Fruit fly (Drosophila melanogaster) whole organism, embryonic: ENCODE data around the gene Pph13.

Experiments used
- Ada2b ChIP-seq: fragments of 200-800 bp; sonication (Bioruptor generic); IDR thresholded peaks from 2 replicates; pipeline ENCODE4 v1.3.6; 2022; ENCODE audit warnings: missing biosample characterization, missing genetic modification characterization
- Atf3 ChIP-seq: fragments of 200-800 bp; sonication (Bioruptor generic); optimal IDR thresholded peaks from 3 replicates; lab custom pipeline; 2016; ENCODE audit warnings: missing biosample characterization, missing genetic modification characterization
- Bgb ChIP-seq: fragments of 200-800 bp; sonication (Bioruptor generic); IDR thresholded peaks from 2 replicates; pipeline ENCODE4 v1.3.6; 2022; ENCODE audit warnings: missing biosample characterization, missing genetic modification characterization; ENCODE audit not compliant: partially characterized antibody
- CG10209 ChIP-seq: fragments of 200-800 bp; sonication (Bioruptor generic); optimal IDR thresholded peaks from 3 replicates; lab custom pipeline; 2017; ENCODE audit warnings: missing biosample characterization, mild to moderate bottlenecking, missing genetic modification characterization, missing genetic modification reagents
- CG10654 ChIP-seq: fragments of 200-800 bp; sonication (Bioruptor generic); optimal IDR thresholded peaks from 2 replicates; lab custom pipeline; 2016; ENCODE audit warnings: missing biosample characterization, missing genetic modification characterization
- CG12104 ChIP-seq: fragments of 200-800 bp; sonication (Bioruptor generic); optimal IDR thresholded peaks from 3 replicates; lab custom pipeline; 2016; ENCODE audit warnings: missing biosample characterization, missing genetic modification characterization
- CG12219 ChIP-seq: fragments of 200-800 bp; sonication (Bioruptor generic); optimal IDR thresholded peaks from 3 replicates; lab custom pipeline; 2018; ENCODE audit warnings: missing biosample characterization, mild to moderate bottlenecking, missing genetic modification characterization
- CG1233 ChIP-seq: fragments of 200-800 bp; sonication (Bioruptor generic); optimal IDR thresholded peaks from 4 replicates; lab custom pipeline; 2018; ENCODE audit warnings: missing biosample characterization, mild to moderate bottlenecking, missing genetic modification characterization
- CG12769 ChIP-seq: fragments of 200-800 bp; sonication (Bioruptor generic); optimal IDR thresholded peaks from 2 replicates; lab custom pipeline; 2019; ENCODE audit warnings: missing biosample characterization, mild to moderate bottlenecking, missing genetic modification characterization, moderate library complexity
- CG13123 ChIP-seq: fragments of 200-800 bp; sonication (Bioruptor generic); optimal IDR thresholded peaks from 2 replicates; lab custom pipeline; 2016; ENCODE audit warnings: missing biosample characterization, missing genetic modification characterization
- CG13775 ChIP-seq: fragments of 200-800 bp; sonication (Bioruptor generic); optimal IDR thresholded peaks from 3 replicates; lab custom pipeline; 2017; ENCODE audit warnings: missing biosample characterization, mild to moderate bottlenecking, missing genetic modification characterization
- CG14710 ChIP-seq: fragments of 200-800 bp; sonication (Bioruptor generic); optimal IDR thresholded peaks from 3 replicates; lab custom pipeline; 2019; ENCODE audit warnings: missing biosample characterization, mild to moderate bottlenecking, missing genetic modification characterization, moderate library complexity
- CG1603 ChIP-seq: fragments of 200-800 bp; sonication (Bioruptor generic); optimal IDR thresholded peaks from 2 replicates; lab custom pipeline; 2019; ENCODE audit warnings: missing biosample characterization, mild to moderate bottlenecking, missing genetic modification characterization, moderate library complexity
- CG17802 ChIP-seq: fragments of 200-800 bp; sonication (Bioruptor generic); optimal IDR thresholded peaks from 2 replicates; lab custom pipeline; 2018; ENCODE audit warnings: missing biosample characterization, mild to moderate bottlenecking, missing genetic modification characterization, moderate library complexity
- CG1792 ChIP-seq: fragments of 200-800 bp; sonication (Bioruptor generic); optimal IDR thresholded peaks from 2 replicates; lab custom pipeline; 2016; ENCODE audit warnings: missing biosample characterization, missing genetic modification characterization
- CG18599 ChIP-seq: fragments of 200-800 bp; sonication (Bioruptor generic); optimal IDR thresholded peaks from 3 replicates; lab custom pipeline; 2017; ENCODE audit warnings: missing biosample characterization, missing genetic modification characterization, mild to moderate bottlenecking, moderate library complexity, missing genetic modification reagents
- CG18764 ChIP-seq: fragments of 200-800 bp; sonication (Bioruptor generic); optimal IDR thresholded peaks from 3 replicates; lab custom pipeline; 2016; ENCODE audit warnings: missing biosample characterization, missing genetic modification characterization
- CG2678 ChIP-seq: fragments of 200-800 bp; sonication (Bioruptor generic); optimal IDR thresholded peaks from 3 replicates; lab custom pipeline; 2019; ENCODE audit warnings: missing biosample characterization, mild to moderate bottlenecking, missing genetic modification characterization, moderate library complexity
- CG3065 ChIP-seq: fragments of 200-800 bp; sonication (Bioruptor generic); optimal IDR thresholded peaks from 2 replicates; lab custom pipeline; 2016; ENCODE audit warnings: missing biosample characterization, missing genetic modification characterization
- CG4360 ChIP-seq: fragments of 200-800 bp; sonication (Bioruptor generic); IDR thresholded peaks from 2 replicates; pipeline ENCODE4 v1.3.6; 2022; ENCODE audit warnings: missing biosample characterization, missing genetic modification characterization
- CG4820 ChIP-seq: fragments of 200-800 bp; sonication (Bioruptor generic); optimal IDR thresholded peaks from 3 replicates; lab custom pipeline; 2016; ENCODE audit warnings: missing biosample characterization, missing genetic modification characterization
- CG8478 ChIP-seq: fragments of >200 bp; optimal IDR thresholded peaks from 2 replicates; lab custom pipeline; 2018
- D19B ChIP-seq: fragments of 200-800 bp; sonication (Bioruptor generic); optimal IDR thresholded peaks from 2 replicates; lab custom pipeline; 2017; ENCODE audit warnings: missing biosample characterization, mild to moderate bottlenecking, missing genetic modification characterization
- Hsf ChIP-seq: fragments of 200-800 bp; sonication (Bioruptor generic); optimal IDR thresholded peaks from 3 replicates; lab custom pipeline; 2016; ENCODE audit warnings: missing biosample characterization, missing genetic modification characterization
- Lim3 ChIP-seq: fragments of 200-800 bp; sonication (Bioruptor generic); IDR thresholded peaks from 2 replicates; pipeline ENCODE4 v1.3.6; 2022; ENCODE audit warnings: missing biosample characterization, missing genetic modification characterization
- Mes4 ChIP-seq: fragments of 200-800 bp; sonication (Bioruptor generic); optimal IDR thresholded peaks from 2 replicates; lab custom pipeline; 2016; ENCODE audit warnings: missing biosample characterization, missing genetic modification characterization
- Neu2 ChIP-seq: fragments of 200-800 bp; sonication (Bioruptor generic); optimal IDR thresholded peaks from 3 replicates; lab custom pipeline; 2016; ENCODE audit warnings: missing biosample characterization, missing genetic modification characterization, borderline replicate concordance
- Nf-YB ChIP-seq: fragments of 200-800 bp; sonication (Bioruptor generic); optimal IDR thresholded peaks from 3 replicates; lab custom pipeline; 2019; ENCODE audit warnings: missing biosample characterization, mild to moderate bottlenecking, missing genetic modification characterization, moderate library complexity
- NfI ChIP-seq: fragments of 200-800 bp; sonication (Bioruptor generic); optimal IDR thresholded peaks from 3 replicates; lab custom pipeline; 2018; ENCODE audit warnings: missing biosample characterization, mild to moderate bottlenecking, missing genetic modification characterization, moderate library complexity
- Poxn ChIP-seq: fragments of 200-800 bp; sonication (Bioruptor generic); IDR thresholded peaks from 2 replicates; pipeline ENCODE4 v1.3.6; 2022; ENCODE audit warnings: missing biosample characterization, missing genetic modification characterization
- Ssrp ChIP-seq: fragments of 200-800 bp; sonication (Bioruptor generic); optimal IDR thresholded peaks from 2 replicates; lab custom pipeline; 2018; ENCODE audit warnings: missing biosample characterization, mild to moderate bottlenecking, missing genetic modification characterization, moderate library complexity
- TFAM ChIP-seq: fragments of 200-800 bp; sonication (Bioruptor generic); optimal IDR thresholded peaks from 2 replicates; lab custom pipeline; 2017; ENCODE audit warnings: missing biosample characterization, missing genetic modification characterization, inconsistent platforms
- ab ChIP-seq: fragments of 200-800 bp; sonication (Bioruptor generic); optimal IDR thresholded peaks from 2 replicates; lab custom pipeline; 2016; ENCODE audit warnings: missing biosample characterization, missing genetic modification characterization
- ato ChIP-seq: fragments of 200-800 bp; sonication (Bioruptor generic); IDR thresholded peaks from 2 replicates; pipeline ENCODE4 v1.3.6; 2022; ENCODE audit warnings: missing biosample characterization, missing genetic modification characterization; ENCODE audit not compliant: partially characterized antibody
- bbx ChIP-seq: fragments of 200-800 bp; sonication (Bioruptor generic); IDR thresholded peaks from 2 replicates; pipeline ENCODE4 v1.3.6; 2022; ENCODE audit warnings: missing biosample characterization, missing genetic modification characterization; ENCODE audit not compliant: partially characterized antibody
- disco-r ChIP-seq: fragments of 200-800 bp; sonication (Bioruptor generic); optimal IDR thresholded peaks from 2 replicates; lab custom pipeline; 2016; ENCODE audit warnings: missing biosample characterization, missing genetic modification characterization
- ems ChIP-seq: fragments of 200-800 bp; sonication (Bioruptor generic); optimal IDR thresholded peaks from 3 replicates; lab custom pipeline; 2016; ENCODE audit warnings: missing biosample characterization, missing genetic modification characterization
- lmd ChIP-seq: fragments of 200-800 bp; sonication (Bioruptor generic); IDR thresholded peaks from 2 replicates; pipeline ENCODE4 v1.3.6; 2022; ENCODE audit warnings: missing biosample characterization, missing genetic modification characterization
- lola ChIP-seq, 3 experiments: fragments of >200 bp in 2 of 3; fragments of 200-800 bp in 1 of 3; sonication (Bioruptor generic) in 1 of 3; optimal IDR thresholded peaks; 2 replicates each; lab custom pipeline; 2017 to 2019; ENCODE audit warnings: missing biosample characterization in 3 of 3, missing genetic modification characterization in 3 of 3, mild to moderate bottlenecking in 1 of 3, moderate library complexity in 1 of 3
- nmo ChIP-seq: fragments of 200-800 bp; sonication (Bioruptor generic); optimal IDR thresholded peaks from 2 replicates; lab custom pipeline; 2018; ENCODE audit warnings: missing biosample characterization, mild to moderate bottlenecking, missing genetic modification characterization, moderate library complexity
- odd ChIP-seq: fragments of 200-800 bp; sonication (Bioruptor generic); optimal IDR thresholded peaks from 2 replicates; lab custom pipeline; 2017; ENCODE audit warnings: missing biosample characterization, mild to moderate bottlenecking, missing genetic modification characterization
- onecut ChIP-seq: fragments of 200-800 bp; sonication (Bioruptor generic); IDR thresholded peaks from 2 replicates; pipeline ENCODE4 v1.3.6; 2022; ENCODE audit warnings: missing biosample characterization, missing genetic modification characterization
- otp ChIP-seq: fragments of 200-800 bp; sonication (Bioruptor generic); IDR thresholded peaks from 3 replicates; pipeline ENCODE4, ENCODE4 v1.3.6; 2022; ENCODE audit warnings: missing biosample characterization, missing genetic modification characterization
- pan ChIP-seq, 4 experiments: fragments of >200 bp in 3 of 4; fragments of 200-800 bp in 1 of 4; sonication (Bioruptor generic) in 1 of 4; optimal IDR thresholded peaks in 3 of 4; IDR thresholded peaks in 1 of 4; 2 replicates each; pipeline versions ENCODE4 v1.3.6 to Lab custom; 2017 to 2022; ENCODE audit warnings: missing biosample characterization in 2 of 4, missing genetic modification characterization in 2 of 4, mixed read lengths in 1 of 4
- pnt ChIP-seq: fragments of 200-800 bp; sonication (Bioruptor generic); optimal IDR thresholded peaks from 3 replicates; lab custom pipeline; 2016; ENCODE audit warnings: missing biosample characterization, missing genetic modification characterization
- sim ChIP-seq: fragments of 200-800 bp; sonication (Bioruptor generic); IDR thresholded peaks from 2 replicates; pipeline ENCODE4 v1.3.6; 2022; ENCODE audit warnings: missing biosample characterization, missing genetic modification characterization
- slp2 ChIP-seq: fragments of 200-800 bp; sonication (Bioruptor generic); optimal IDR thresholded peaks from 2 replicates; lab custom pipeline; 2016; ENCODE audit warnings: missing biosample characterization, missing genetic modification characterization
- sna ChIP-seq: fragments of 200-800 bp; sonication (Bioruptor generic); IDR thresholded peaks from 2 replicates; pipeline ENCODE4 v1.3.6; 2022; ENCODE audit warnings: missing biosample characterization, missing genetic modification characterization; ENCODE audit not compliant: partially characterized antibody
- sqz ChIP-seq: fragments of 200-800 bp; sonication (Bioruptor generic); optimal IDR thresholded peaks from 3 replicates; lab custom pipeline; 2018; ENCODE audit warnings: missing biosample characterization, mild to moderate bottlenecking, missing genetic modification characterization
- zen ChIP-seq: fragments of 200-800 bp; sonication (Bioruptor generic); optimal IDR thresholded peaks from 3 replicates; lab custom pipeline; 2018; ENCODE audit warnings: missing biosample characterization, mild to moderate bottlenecking, missing genetic modification characterization, moderate library complexity

Pph13 gene

DNA sequence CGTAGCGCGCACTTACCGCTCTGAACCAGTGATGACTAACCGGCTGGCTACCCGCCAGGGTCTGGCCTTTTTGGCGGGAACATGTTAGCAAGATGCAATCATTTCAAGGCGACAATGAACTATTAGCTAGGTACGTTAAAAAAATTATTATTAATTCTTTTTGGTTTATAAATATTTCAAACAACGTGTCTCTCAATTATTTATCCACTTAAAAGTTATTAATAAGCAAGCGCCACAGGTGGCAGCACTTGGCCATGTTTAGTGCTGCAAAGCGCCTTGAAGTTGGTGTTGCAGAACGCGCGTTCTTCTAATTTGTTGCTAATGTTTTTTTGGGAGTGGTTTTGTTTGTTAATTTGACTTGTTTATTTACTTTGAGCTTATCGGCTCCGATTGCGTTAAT is 3.1 kb upstream of the Pph13 start, which contains the start of the genes Ipk2 and cold (continued):
- no peak for TF ChIP-seq bbx
- 0 out of 3 replicates have a peak, but pooled peaks have one; percentile 64 for TF ChIP-seq otp (GFP tag; lab: Robert Waterston, UW)
- peak; percentile 67 for TF ChIP-seq ab
- peak in 1 of 3 experiments; percentile 77 for TF ChIP-seq lola (GFP tag; optimal IDR thresholded peaks at IDR 0.05; lab: Kevin White, UChicago)
- TF ChIP-seq TFAM (GFP tag; lab: Kevin White, UChicago), result no peak
- no peak for TF ChIP-seq pan (optimal IDR thresholded peaks at IDR 0.05; lab: Kevin White, UChicago)
- TF ChIP-seq pan (GFP tag; optimal IDR thresholded peaks at IDR 0.05 in 1 of 2, IDR thresholded peaks at IDR 0.05 in 1 of 2), result no peak
- 0 out of 2 replicates have a peak, but pooled peaks have one; percentile 30 for TF ChIP-seq Poxn (GFP tag; lab: Robert Waterston, UW)
- TF ChIP-seq CG12769 (tag; lab: Kevin White, UChicago), result no peak
- TF ChIP-seq CG4360, result no peak
- peak; percentile 60 for TF ChIP-seq CG10654 (GFP tag; lab: Kevin White, UChicago)
- TF ChIP-seq Bgb (GFP tag; lab: Robert Waterston, UW), result no peak; the same call in 1 of the 2 replicates
- TF ChIP-seq Ssrp, result peak; percentile 72
- TF ChIP-seq onecut (GFP tag; lab: Robert Waterston, UW), result peak; percentile 49
- TF ChIP-seq Atf3 (GFP tag; lab: Kevin White, UChicago), result peak; percentile 63
- TF ChIP-seq CG1792 (GFP tag; lab: Kevin White, UChicago), result peak; percentile 71
- peak; percentile 81 for TF ChIP-seq CG4820
- no peak for TF ChIP-seq CG8478 (lab: Kevin White, UChicago)
- TF ChIP-seq Nf-YB (GFP tag; lab: Kevin White, UChicago), result peak; percentile 64
- peak; percentile 40; the same call in 1 of the 2 replicates for TF ChIP-seq ato (GFP tag; lab: Robert Waterston, UW)
- TF ChIP-seq Hsf (GFP tag; lab: Kevin White, UChicago), result peak; percentile 87
- TF ChIP-seq disco-r, result peak; percentile 52
- peak; percentile 69 for TF ChIP-seq pnt (GFP tag; lab: Kevin White, UChicago)
- TF ChIP-seq CG14710 (tag; lab: Kevin White, UChicago), result peak; percentile 93
- peak; percentile 60 for TF ChIP-seq Ada2b (GFP tag; lab: Robert Waterston, UW)
- TF ChIP-seq CG1233 (GFP tag; lab: Kevin White, UChicago), result peak; percentile 77
- TF ChIP-seq NfI (GFP tag; lab: Kevin White, UChicago), result peak; percentile 85
- TF ChIP-seq CG2678 (tag; lab: Kevin White, UChicago), result no peak
- TF ChIP-seq Mes4 (GFP tag; lab: Kevin White, UChicago), result peak; percentile 48
- TF ChIP-seq slp2 (GFP tag; lab: Kevin White, UChicago), result peak; percentile 53
- peak; percentile 76 for TF ChIP-seq CG18764 (GFP tag; lab: Kevin White, UChicago)
- no peak for TF ChIP-seq sim (GFP tag; lab: Robert Waterston, UW)
- TF ChIP-seq CG12104 (GFP tag; lab: Kevin White, UChicago), result peak; percentile 64
- no peak for TF ChIP-seq odd (GFP tag; lab: Kevin White, UChicago)
- TF ChIP-seq sqz, result no peak
- TF ChIP-seq D19B (GFP tag; lab: Kevin White, UChicago), result peak; percentile 65
- peak; percentile 68 for TF ChIP-seq CG3065 (GFP tag; lab: Kevin White, UChicago)
- no peak for TF ChIP-seq sna (GFP tag; lab: Robert Waterston, UW)
- peak; percentile 86 for TF ChIP-seq CG13775
- peak; percentile 85 for TF ChIP-seq zen (tag; lab: Kevin White, UChicago)
- peak; percentile 85 for TF ChIP-seq CG10209 (GFP tag; lab: Kevin White, UChicago)
- TF ChIP-seq lmd (GFP tag; lab: Robert Waterston, UW), result peak; percentile 86
- TF ChIP-seq CG12219 (GFP tag; lab: Kevin White, UChicago), result no peak
- TF ChIP-seq CG13123 (GFP tag; lab: Kevin White, UChicago), result peak; percentile 62
- peak; percentile 91 for TF ChIP-seq CG18599 (GFP tag; lab: Kevin White, UChicago)
- TF ChIP-seq nmo (GFP tag; lab: Kevin White, UChicago), result peak; percentile 90
- TF ChIP-seq CG17802 (tag; lab: Kevin White, UChicago), result peak; percentile 53
- no peak for TF ChIP-seq Lim3 (GFP tag; lab: Robert Waterston, UW)
- no peak for TF ChIP-seq Neu2
- peak; percentile 84 for TF ChIP-seq ems (GFP tag; lab: Kevin White, UChicago)
- TF ChIP-seq CG1603 (tag; lab: Kevin White, UChicago), result peak; percentile 50
